Fruit fly (Drosophila melanogaster) whole organism, embryonic: ENCODE data around the gene CG5447.

Source experiments
- CG1024 ChIP-seq: fragments of 200-800 bp; sonication (Bioruptor generic); IDR thresholded peaks from 2 replicates; pipeline ENCODE4 v1.3.6; 2022; ENCODE audit warnings: missing biosample characterization, missing genetic modification characterization
- CG10267 ChIP-seq: fragments of 200-800 bp; sonication (Bioruptor generic); optimal IDR thresholded peaks from 2 replicates; lab custom pipeline; 2018; ENCODE audit warnings: missing biosample characterization, mild to moderate bottlenecking, missing genetic modification characterization, moderate library complexity
- CG10366 ChIP-seq: fragments of 200-800 bp; sonication (Bioruptor generic); IDR thresholded peaks from 2 replicates; pipeline ENCODE4 v1.3.6; 2022; ENCODE audit warnings: missing biosample characterization, missing genetic modification characterization
- CG11504 ChIP-seq: fragments of 200-800 bp; sonication (Bioruptor generic); optimal IDR thresholded peaks from 3 replicates; lab custom pipeline; 2019; ENCODE audit warnings: missing biosample characterization, mild to moderate bottlenecking, missing genetic modification characterization, moderate library complexity
- CG1647 ChIP-seq: fragments of 200-800 bp; sonication (Bioruptor generic); optimal IDR thresholded peaks from 3 replicates; lab custom pipeline; 2016; ENCODE audit warnings: missing biosample characterization, missing genetic modification characterization
- CG17612 ChIP-seq: fragments of 200-800 bp; sonication (Bioruptor generic); IDR thresholded peaks from 2 replicates; pipeline ENCODE4 v1.3.6; 2022; ENCODE audit warnings: missing biosample characterization, missing genetic modification characterization
- CG18476 ChIP-seq: fragments of 200-800 bp; sonication (Bioruptor generic); optimal IDR thresholded peaks from 2 replicates; lab custom pipeline; 2016; ENCODE audit warnings: missing biosample characterization, mild to moderate bottlenecking, missing genetic modification characterization
- CG30403 ChIP-seq: fragments of 200-800 bp; sonication (Bioruptor generic); optimal IDR thresholded peaks from 3 replicates; lab custom pipeline; 2016; ENCODE audit warnings: missing biosample characterization, missing genetic modification characterization
- CG31388 ChIP-seq: fragments of 200-800 bp; sonication (Bioruptor generic); optimal IDR thresholded peaks from 2 replicates; lab custom pipeline; 2016; ENCODE audit warnings: missing biosample characterization, missing genetic modification characterization
- CG3163 ChIP-seq: fragments of 200-800 bp; sonication (Bioruptor generic); optimal IDR thresholded peaks from 3 replicates; lab custom pipeline; 2016; ENCODE audit warnings: missing biosample characterization, missing genetic modification characterization
- CG32532 ChIP-seq: fragments of 200-800 bp; sonication (Bioruptor generic); IDR thresholded peaks from 2 replicates; pipeline ENCODE4 v1.3.6; 2022; ENCODE audit warnings: missing biosample characterization, missing genetic modification characterization
- CG3838 ChIP-seq: fragments of 200-800 bp; sonication (Bioruptor generic); optimal IDR thresholded peaks from 3 replicates; lab custom pipeline; 2016; ENCODE audit warnings: missing biosample characterization, missing genetic modification characterization
- CG42726 ChIP-seq: fragments of 200-800 bp; sonication (Bioruptor generic); IDR thresholded peaks from 2 replicates; pipeline ENCODE4 v1.3.6; 2022; ENCODE audit warnings: missing biosample characterization, missing genetic modification characterization; ENCODE audit not compliant: partially characterized antibody
- CG4404 ChIP-seq: fragments of 200-800 bp; sonication (Bioruptor generic); IDR thresholded peaks from 2 replicates; pipeline ENCODE4 v1.3.6; 2022; ENCODE audit warnings: missing biosample characterization, missing genetic modification characterization
- CG4617 ChIP-seq: fragments of 200-800 bp; sonication (Bioruptor generic); optimal IDR thresholded peaks from 3 replicates; lab custom pipeline; 2016; ENCODE audit warnings: missing biosample characterization, missing genetic modification characterization, borderline replicate concordance
- CG7928 ChIP-seq: fragments of 200-800 bp; sonication (Bioruptor generic); optimal IDR thresholded peaks from 2 replicates; lab custom pipeline; 2017; ENCODE audit warnings: missing biosample characterization, mild to moderate bottlenecking, missing genetic modification characterization
- CG8359 ChIP-seq: fragments of 200-800 bp; sonication (Bioruptor generic); optimal IDR thresholded peaks from 2 replicates; lab custom pipeline; 2017; ENCODE audit warnings: missing biosample characterization, mild to moderate bottlenecking, missing genetic modification characterization, borderline replicate concordance
- CG9437 ChIP-seq: fragments of 200-800 bp; sonication (Bioruptor generic); optimal IDR thresholded peaks from 2 replicates; lab custom pipeline; 2018; ENCODE audit warnings: missing biosample characterization, mild to moderate bottlenecking, missing genetic modification characterization
- CG9876 ChIP-seq: fragments of 200-800 bp; sonication (Bioruptor generic); optimal IDR thresholded peaks from 2 replicates; lab custom pipeline; 2016; ENCODE audit warnings: missing biosample characterization, missing genetic modification characterization
- CrebB ChIP-seq: fragments of 200-800 bp; sonication (Bioruptor generic); optimal IDR thresholded peaks from 3 replicates; lab custom pipeline; 2018; ENCODE audit warnings: missing biosample characterization, mild to moderate bottlenecking, missing genetic modification characterization
- Dip2 ChIP-seq: fragments of 200-800 bp; sonication (Bioruptor generic); IDR thresholded peaks from 2 replicates; pipeline ENCODE4 v1.3.6; 2022; ENCODE audit warnings: missing biosample characterization, missing genetic modification characterization
- Doc2 ChIP-seq: fragments of 200-800 bp; sonication (Bioruptor generic); IDR thresholded peaks from 2 replicates; pipeline ENCODE4 v1.3.6; 2022; ENCODE audit warnings: missing biosample characterization, missing genetic modification characterization
- Drgx ChIP-seq: fragments of 200-800 bp; sonication (Bioruptor generic); IDR thresholded peaks from 2 replicates; pipeline ENCODE4 v1.3.6; 2022; ENCODE audit warnings: missing biosample characterization, missing genetic modification characterization
- H15 ChIP-seq: fragments of 200-800 bp; sonication (Bioruptor generic); IDR thresholded peaks from 3 replicates; pipeline ENCODE4 v1.3.6; 2022; ENCODE audit warnings: missing biosample characterization, missing genetic modification characterization
- HLH3B ChIP-seq: fragments of 200-800 bp; sonication (Bioruptor generic); IDR thresholded peaks from 2 replicates; pipeline ENCODE4 v1.3.6; 2022; ENCODE audit warnings: missing biosample characterization, missing genetic modification characterization
- Med ChIP-seq: fragments of 200-800 bp; sonication (Bioruptor generic); peaks from one replicate; lab custom pipeline; 2016; ENCODE audit warnings: missing biosample characterization, missing genetic modification characterization, mild to moderate bottlenecking, inconsistent platforms, moderate library complexity
- Ssrp ChIP-seq: fragments of 200-800 bp; sonication (Bioruptor generic); optimal IDR thresholded peaks from 2 replicates; lab custom pipeline; 2018; ENCODE audit warnings: missing biosample characterization, mild to moderate bottlenecking, missing genetic modification characterization, moderate library complexity
- amos ChIP-seq: fragments of 200-800 bp; sonication (Bioruptor generic); IDR thresholded peaks from 2 replicates; pipeline ENCODE4 v1.3.6; 2022; ENCODE audit warnings: missing biosample characterization, missing genetic modification characterization; ENCODE audit not compliant: partially characterized antibody
- bsh ChIP-seq, 2 experiments: fragments of 200-800 bp; sonication (Bioruptor generic); optimal IDR thresholded peaks; 2 replicates each; lab custom pipeline; 2017 to 2018; ENCODE audit warnings: mild to moderate bottlenecking in 2 of 2, missing biosample characterization in 2 of 2, missing genetic modification characterization in 2 of 2, moderate library complexity in 1 of 2
- dan ChIP-seq: fragments of 200-800 bp; sonication (Bioruptor generic); IDR thresholded peaks from 2 replicates; pipeline ENCODE4 v1.3.6; 2022; ENCODE audit warnings: missing biosample characterization, missing genetic modification characterization
- dmrt99B ChIP-seq: fragments of 200-800 bp; sonication (Bioruptor generic); optimal IDR thresholded peaks from 2 replicates; lab custom pipeline; 2018; ENCODE audit warnings: missing biosample characterization, mild to moderate bottlenecking, missing genetic modification characterization, moderate library complexity
- ems ChIP-seq: fragments of 200-800 bp; sonication (Bioruptor generic); optimal IDR thresholded peaks from 3 replicates; lab custom pipeline; 2016; ENCODE audit warnings: missing biosample characterization, missing genetic modification characterization
- fu2 ChIP-seq: fragments of 200-800 bp; sonication (Bioruptor generic); optimal IDR thresholded peaks from 2 replicates; lab custom pipeline; 2016; ENCODE audit warnings: missing biosample characterization, missing genetic modification characterization
- gcm2 ChIP-seq: fragments of 200-800 bp; sonication (Bioruptor generic); optimal IDR thresholded peaks from 2 replicates; lab custom pipeline; 2016; ENCODE audit warnings: missing biosample characterization, missing genetic modification characterization
- gem ChIP-seq: fragments of 200-800 bp; sonication (Bioruptor generic); optimal IDR thresholded peaks from 2 replicates; lab custom pipeline; 2019; ENCODE audit warnings: missing biosample characterization, mild to moderate bottlenecking, missing genetic modification characterization, moderate library complexity
- grau ChIP-seq: fragments of 200-800 bp; optimal IDR thresholded peaks from 3 replicates; lab custom pipeline; 2019; ENCODE audit warnings: missing biosample characterization, mild to moderate bottlenecking, missing genetic modification characterization, moderate library complexity
- gt ChIP-seq: fragments of 200-800 bp; sonication (Bioruptor generic); IDR thresholded peaks from 2 replicates; pipeline ENCODE4 v1.3.6; 2022; ENCODE audit warnings: missing biosample characterization, missing genetic modification characterization
- hbn ChIP-seq: fragments of 200-800 bp; sonication (Bioruptor generic); IDR thresholded peaks from 2 replicates; pipeline ENCODE4 v1.3.6; 2022; ENCODE audit warnings: missing biosample characterization, missing genetic modification characterization; ENCODE audit not compliant: partially characterized antibody
- kni ChIP-seq: fragments of 200-800 bp; sonication (Bioruptor generic); optimal IDR thresholded peaks from 3 replicates; lab custom pipeline; 2017; ENCODE audit warnings: mild to moderate bottlenecking, missing biosample characterization, missing genetic modification reagents, missing genetic modification characterization
- mam ChIP-seq: fragments of 200-800 bp; sonication (Bioruptor generic); optimal IDR thresholded peaks from 3 replicates; lab custom pipeline; 2016; ENCODE audit warnings: missing biosample characterization, missing genetic modification characterization
- rib ChIP-seq: fragments of 200-800 bp; sonication (Bioruptor generic); IDR thresholded peaks from 2 replicates; pipeline ENCODE4 v1.3.6; 2022; ENCODE audit warnings: missing biosample characterization, missing genetic modification characterization
- scrt ChIP-seq: fragments of 200-800 bp; sonication (Bioruptor generic); optimal IDR thresholded peaks from 2 replicates; lab custom pipeline; 2018; ENCODE audit warnings: missing biosample characterization, mild to moderate bottlenecking, missing genetic modification characterization, moderate library complexity
- sd ChIP-seq: fragments of 200-800 bp; sonication (Bioruptor generic); optimal IDR thresholded peaks from 3 replicates; lab custom pipeline; 2018; ENCODE audit warnings: missing biosample characterization, mild to moderate bottlenecking, missing genetic modification characterization, moderate library complexity
- sens ChIP-seq: fragments of 200-800 bp; sonication (Bioruptor generic); peaks from one replicate; lab custom pipeline; 2016; ENCODE audit warnings: missing biosample characterization, missing genetic modification characterization
- shn ChIP-seq: fragments of 200-800 bp; sonication (Bioruptor generic); optimal IDR thresholded peaks from 3 replicates; lab custom pipeline; 2016; ENCODE audit warnings: missing biosample characterization, missing genetic modification characterization
- sna ChIP-seq: fragments of 200-800 bp; sonication (Bioruptor generic); IDR thresholded peaks from 2 replicates; pipeline ENCODE4 v1.3.6; 2022; ENCODE audit warnings: missing biosample characterization, missing genetic modification characterization; ENCODE audit not compliant: partially characterized antibody
- sug ChIP-seq: fragments of 200-800 bp; optimal IDR thresholded peaks from 2 replicates; lab custom pipeline; 2019; ENCODE audit warnings: missing biosample characterization, mild to moderate bottlenecking, missing genetic modification characterization, moderate library complexity
- zf30C ChIP-seq: fragments of 200-800 bp; sonication (Bioruptor generic); optimal IDR thresholded peaks from 3 replicates; lab custom pipeline; 2018; ENCODE audit warnings: missing biosample characterization, mild to moderate bottlenecking, missing genetic modification characterization

CG5447 gene

dm6 chr3R:26499136-26499535, 46.8 kb downstream of the CG5447 start (continued):
- TF ChIP-seq CG31388 = no peak
- no peak for TF ChIP-seq gcm2 (GFP tag; lab: Kevin White, UChicago)
- TF ChIP-seq sna = no peak
- peak; percentile 8; the same call in 1 of the 2 replicates for TF ChIP-seq HLH3B (GFP tag; lab: Robert Waterston, UW)
- TF ChIP-seq CG3838 (GFP tag; lab: Kevin White, UChicago) = no peak
- TF ChIP-seq grau (tag; lab: Kevin White, UChicago) = peak; percentile 6

- TF ChIP-seq CG30403 (GFP tag; lab: Kevin White, UChicago) (no peak), mam (GFP tag; lab: Kevin White, UChicago) (no peak), gem (tag; lab: Kevin White, UChicago) (peak; percentile 13), hbn (GFP tag; lab: Robert Waterston, UW) (no peak), CG9437 (GFP tag; lab: Kevin White, UChicago) (no peak), sd (tag; lab: Kevin White, UChicago) (no peak), zf30C (GFP tag; lab: Kevin White, UChicago) (no peak), dan (GFP tag; lab: Robert Waterston, UW) (no peak), Dip2 (GFP tag; lab: Robert Waterston, UW) (no peak), CG4617 (GFP tag; lab: Kevin White, UChicago) (no peak), CG9876 (GFP tag; lab: Kevin White, UChicago) (no peak), amos (GFP tag; lab: Robert Waterston, UW) (no peak), ems (GFP tag; lab: Kevin White, UChicago) (no peak), CG4404 (no peak), Drgx (GFP tag; lab: Robert Waterston, UW) (peak; percentile 74), rib (GFP tag; lab: Robert Waterston, UW) (no peak), CG8359 (GFP tag; lab: Kevin White, UChicago) (no peak), fu2 (no peak), dmrt99B (peak; percentile 12), Med (GFP tag; lab: Kevin White, UChicago) (peak; percentile 20), Ssrp (no peak), sug (tag; lab: Kevin White, UChicago) (no peak), gt (GFP tag; lab: Robert Waterston, UW) (no peak), CG11504 (tag; lab: Kevin White, UChicago) (peak; percentile 19), CG17612 (GFP tag; lab: Robert Waterston, UW) (no peak), bsh (GFP tag; optimal IDR thresholded peaks at IDR 0.05; lab: Kevin White, UChicago) (peak in 1 of 2 experiments; percentile 27), CG10267 (no peak), CG3163 (no peak), sens (GFP tag; lab: Kevin White, UChicago) (peak; percentile 45)
Observed at dm6 chr3R:26500355-26500754, 48.0 kb downstream of the CG5447 start.

dm6 chr3R:26502072-26502471, 49.7 kb downstream of the CG5447 start:
- TF ChIP-seq scrt (GFP tag; lab: Kevin White, UChicago) = no peak
- TF ChIP-seq H15 (GFP tag; lab: Robert Waterston, UW) = no peak
- TF ChIP-seq bsh (GFP tag; optimal IDR thresholded peaks at IDR 0.05; lab: Kevin White, UChicago) = peak in 1 of 2 experiments; percentile 46

- TF ChIP-seq Doc2 (GFP tag; lab: Robert Waterston, UW) (no peak), CrebB (tag; lab: Kevin White, UChicago) (no peak), CG10366 (no peak), CG18476 (no peak), CG32532 (GFP tag; lab: Robert Waterston, UW) (no peak), CG1647 (no peak), CG7928 (GFP tag; lab: Kevin White, UChicago) (no peak), CG42726 (GFP tag; lab: Robert Waterston, UW) (no peak), shn (no peak), CG1024 (no peak), kni (GFP tag; lab: Kevin White, UChicago) (no peak)
Observed at dm6 chr3R:26502907-26503306, 50.6 kb downstream of the CG5447 start.
